Worm (Caenorhabditis elegans) whole organism, early embryonic: ENCODE measurements around the gene snt-5.

Experiments
- B0310.2 ChIP-seq: sonication (generic microtip); optimal IDR thresholded peaks from 2 replicates; lab custom pipeline; 2016; ENCODE audit warnings: mild to moderate bottlenecking, missing genetic modification characterization, missing compliant biosample characterization
- F13C5.2 ChIP-seq: sonication (generic microtip); optimal IDR thresholded peaks from 2 replicates; lab custom pipeline; 2017; ENCODE audit warnings: mild to moderate bottlenecking, missing genetic modification characterization, inconsistent platforms, missing compliant biosample characterization
- aly-1 ChIP-seq: sonication (generic microtip); optimal IDR thresholded peaks from 2 replicates; lab custom pipeline; 2016; ENCODE audit warnings: missing genetic modification characterization, missing compliant biosample characterization
- ama-1 ChIP-seq: fragments of 150-350 bp; optimal IDR thresholded peaks from 2 replicates; lab custom pipeline; 2014
- ceh-13 ChIP-seq: fragments of 200-800 bp; sonication (Bioruptor generic); optimal IDR thresholded peaks from 2 replicates; lab custom pipeline; 2018; ENCODE audit warnings: mild to moderate bottlenecking, missing genetic modification characterization, missing compliant biosample characterization
- ceh-36 ChIP-seq: sonication (generic microtip); optimal IDR thresholded peaks from 2 replicates; lab custom pipeline; 2016; ENCODE audit warnings: missing genetic modification characterization, inconsistent platforms, missing compliant biosample characterization
- ets-7 ChIP-seq: sonication (generic microtip); optimal IDR thresholded peaks from 2 replicates; lab custom pipeline; 2016; ENCODE audit warnings: missing genotype, missing genetic modification characterization, missing compliant biosample characterization
- flt-1 ChIP-seq: fragments of 200-800 bp; sonication (Bioruptor generic); IDR thresholded peaks from 2 replicates; pipeline ENCODE4 v1.3.6; 2022; ENCODE audit warnings: missing genetic modification characterization, missing compliant biosample characterization
- hmbx-1 ChIP-seq: sonication (generic microtip); optimal IDR thresholded peaks from 2 replicates; lab custom pipeline; 2016; ENCODE audit warnings: mild to moderate bottlenecking, missing genetic modification characterization, missing compliant biosample characterization
- hmg-4 ChIP-seq: fragments of 200-800 bp; sonication (Bioruptor generic); optimal IDR thresholded peaks from 2 replicates; lab custom pipeline; 2018; ENCODE audit warnings: mild to moderate bottlenecking, missing genetic modification characterization, missing compliant biosample characterization
- hnd-1 ChIP-seq: sonication (generic microtip); optimal IDR thresholded peaks from 2 replicates; lab custom pipeline; 2016; ENCODE audit warnings: missing genetic modification characterization, missing compliant biosample characterization
- pes-1 ChIP-seq: fragments of 200-800 bp; sonication (Bioruptor generic); IDR thresholded peaks from 2 replicates; pipeline ENCODE4 v1.3.6; 2022; ENCODE audit warnings: missing genetic modification reagents, missing genetic modification characterization, missing compliant biosample characterization
- scrt-1 ChIP-seq: fragments of 200-800 bp; sonication (Bioruptor generic); IDR thresholded peaks from 2 replicates; pipeline ENCODE4 v1.3.6; 2022; ENCODE audit warnings: missing genetic modification characterization, missing compliant biosample characterization
- sea-1 ChIP-seq: fragments of 200-800 bp; sonication (Bioruptor generic); conservative IDR thresholded peaks from 2 replicates; pipeline ENCODE4 v1.3.6; 2022; ENCODE audit warnings: missing genetic modification characterization, missing compliant biosample characterization
- tbx-11 ChIP-seq: fragments of 200-800 bp; sonication (Bioruptor generic); IDR thresholded peaks from 2 replicates; pipeline ENCODE4 v1.3.6; 2022; ENCODE audit warnings: missing genetic modification characterization, missing compliant biosample characterization
- tbx-37 ChIP-seq: fragments of 200-800 bp; sonication (Bioruptor generic); conservative IDR thresholded peaks from 2 replicates; pipeline ENCODE4 v1.3.6; 2022; ENCODE audit warnings: missing genetic modification reagents, missing genetic modification characterization, missing compliant biosample characterization
- tra-4 ChIP-seq: sonication (generic microtip); optimal IDR thresholded peaks from 2 replicates; lab custom pipeline; 2017; ENCODE audit warnings: missing genetic modification characterization, missing compliant biosample characterization

The snt-5 gene

ce11 chrV:1450160-1450559, 38.8 kb upstream of the snt-5 start, which contains the start of gene cnc-2:
Gene cnc-2 (minus strand): TSS chrV:1450183.
- TF ChIP-seq ceh-13 (GFP tag; lab: Kevin White, UChicago): no peak
- TF ChIP-seq pes-1 (GFP tag; lab: Robert Waterston, UW): no peak
- TF ChIP-seq hmbx-1 (tag; lab: Kevin White, UChicago): no peak
- no peak for TF ChIP-seq tra-4 (tag; lab: Kevin White, UChicago)
- TF ChIP-seq sea-1 (GFP tag; lab: Robert Waterston, UW): no peak
- TF ChIP-seq flt-1 (GFP tag; lab: Robert Waterston, UW): no peak
- no peak for TF ChIP-seq ets-7 (tag; lab: Kevin White, UChicago)
- TF ChIP-seq tbx-37: no peak
- TF ChIP-seq F13C5.2 (tag; lab: Kevin White, UChicago): no peak
- no peak for TF ChIP-seq ama-1 (lab: Kevin White, UChicago)
- TF ChIP-seq B0310.2 (tag; lab: Kevin White, UChicago): no peak
- no peak for TF ChIP-seq hmg-4 (GFP tag; lab: Kevin White, UChicago)
- TF ChIP-seq scrt-1 (GFP tag; lab: Robert Waterston, UW): no peak
- no peak for TF ChIP-seq ceh-36 (tag; lab: Kevin White, UChicago)
- no peak for TF ChIP-seq tbx-11

ce11 chrV:1447724-1448123, 36.4 kb upstream of the snt-5 start, which contains the start of gene cnc-3:
Gene cnc-3 (plus strand): TSS chrV:1448004.
- no peak for TF ChIP-seq flt-1 (GFP tag; lab: Robert Waterston, UW)

- TF ChIP-seq tbx-11: no peak
- TF ChIP-seq ets-7 (tag; lab: Kevin White, UChicago): no peak
- no peak for TF ChIP-seq ceh-13 (GFP tag; lab: Kevin White, UChicago)
- no peak for TF ChIP-seq ceh-36 (tag; lab: Kevin White, UChicago)
- TF ChIP-seq tbx-37: no peak
- no peak for TF ChIP-seq ama-1 (lab: Kevin White, UChicago)
- TF ChIP-seq F13C5.2 (tag; lab: Kevin White, UChicago): no peak
Observed at ce11 chrV:1447079-1447478, 35.7 kb upstream of the snt-5 start, which contains the start of gene cnc-4. Gene cnc-4 (plus strand): TSS chrV:1447195.

ce11 chrV:1445081-1445480, 33.7 kb upstream of the snt-5 start, which contains the start of gene cnc-5:
Gene cnc-5 (plus strand): TSS chrV:1445381.
- TF ChIP-seq pes-1 (GFP tag; lab: Robert Waterston, UW) (no peak), hmbx-1 (tag; lab: Kevin White, UChicago) (no peak), ceh-13 (GFP tag; lab: Kevin White, UChicago) (no peak), flt-1 (GFP tag; lab: Robert Waterston, UW) (no peak), ceh-36 (tag; lab: Kevin White, UChicago) (no peak), tbx-37 (no peak), aly-1 (no peak), sea-1 (GFP tag; lab: Robert Waterston, UW) (no peak), ama-1 (lab: Kevin White, UChicago) (no peak), hnd-1 (tag; lab: Kevin White, UChicago) (no peak), F13C5.2 (tag; lab: Kevin White, UChicago) (no peak), tbx-11 (no peak), tra-4 (tag; lab: Kevin White, UChicago) (no peak), hmg-4 (GFP tag; lab: Kevin White, UChicago) (no peak), scrt-1 (GFP tag; lab: Robert Waterston, UW) (no peak), B0310.2 (tag; lab: Kevin White, UChicago) (no peak), ets-7 (tag; lab: Kevin White, UChicago) (no peak)

ce11 chrV:1444180-1444579, 32.8 kb upstream of the snt-5 start, which contains the start of gene cnc-1:
Gene cnc-1 (minus strand): TSS chrV:1444280.
- TF ChIP-seq aly-1: no peak
- no peak for TF ChIP-seq flt-1 (GFP tag; lab: Robert Waterston, UW)
- TF ChIP-seq hnd-1 (tag; lab: Kevin White, UChicago): no peak

ce11 chrV:1442042-1442441, 30.7 kb upstream of the snt-5 start, which contains the start of gene cnc-11:
Gene cnc-11 (plus strand): TSS chrV:1442342.
- no peak for TF ChIP-seq aly-1
- TF ChIP-seq B0310.2 (tag; lab: Kevin White, UChicago): no peak
- no peak for TF ChIP-seq ceh-13 (GFP tag; lab: Kevin White, UChicago)

DNA sequence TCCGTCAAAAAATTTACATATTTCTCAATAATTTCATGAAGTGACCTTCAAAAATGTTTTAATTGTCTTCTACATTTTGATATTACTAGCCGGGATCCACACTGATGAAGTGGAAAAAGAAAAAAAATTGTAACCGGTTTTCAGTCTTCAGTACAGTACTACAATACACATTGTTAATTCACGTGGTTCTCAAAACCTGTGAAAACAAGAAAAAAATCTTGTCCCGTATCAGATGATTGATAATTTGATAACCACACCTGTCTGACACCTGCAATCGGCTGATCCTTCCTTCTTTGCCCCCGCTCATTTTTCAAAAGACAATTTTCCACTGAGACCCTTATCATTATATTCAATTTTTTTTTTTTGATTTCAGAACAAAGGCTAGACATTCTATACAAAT, 27.5 kb upstream of the snt-5 start, which contains the start of gene R09B5.11:
R09B5.11 (plus strand) TSS at position 374 of the 400 bp plus-strand sequence.
- TF ChIP-seq tbx-37 (no peak), F13C5.2 (tag; lab: Kevin White, UChicago) (no peak), hmbx-1 (tag; lab: Kevin White, UChicago) (no peak), ets-7 (tag; lab: Kevin White, UChicago) (no peak), scrt-1 (GFP tag; lab: Robert Waterston, UW) (no peak), hnd-1 (tag; lab: Kevin White, UChicago) (no peak)

- TF ChIP-seq F13C5.2 (tag; lab: Kevin White, UChicago) (no peak), scrt-1 (GFP tag; lab: Robert Waterston, UW) (no peak), tbx-37 (no peak), ceh-13 (GFP tag; lab: Kevin White, UChicago) (no peak), hmg-4 (GFP tag; lab: Kevin White, UChicago) (no peak), aly-1 (no peak), ceh-36 (tag; lab: Kevin White, UChicago) (no peak), ets-7 (tag; lab: Kevin White, UChicago) (no peak), hmbx-1 (tag; lab: Kevin White, UChicago) (no peak), sea-1 (GFP tag; lab: Robert Waterston, UW) (no peak), tbx-11 (no peak), flt-1 (GFP tag; lab: Robert Waterston, UW) (no peak), ama-1 (lab: Kevin White, UChicago) (no peak), pes-1 (GFP tag; lab: Robert Waterston, UW) (no peak), hnd-1 (tag; lab: Kevin White, UChicago) (no peak), tra-4 (tag; lab: Kevin White, UChicago) (no peak), B0310.2 (tag; lab: Kevin White, UChicago) (no peak)
Observed at ce11 chrV:1438205-1438604, 26.8 kb upstream of the snt-5 start.
